Worm (Caenorhabditis elegans) whole organism, L2 larva: ENCODE results near the gene K06H7.7.

Source experiments
- C34F6.9 ChIP-seq: fragments of 150-350 bp; optimal IDR thresholded peaks from 2 replicates; lab custom pipeline; 2014; ENCODE audit warnings: missing biosample characterization, missing genetic modification characterization
- F13H6.1 ChIP-seq: sonication (generic microtip); optimal IDR thresholded peaks from 2 replicates; lab custom pipeline; 2016; ENCODE audit warnings: missing genetic modification characterization, missing compliant biosample characterization
- R02D3.7 ChIP-seq: fragments of 150-350 bp; optimal IDR thresholded peaks from 2 replicates; lab custom pipeline; 2014; ENCODE audit warnings: missing biosample characterization, missing genetic modification characterization
- Y55F3AM.14 ChIP-seq: fragments of 200-800 bp; sonication (Bioruptor generic); optimal IDR thresholded peaks from 2 replicates; lab custom pipeline; 2018; ENCODE audit warnings: mild to moderate bottlenecking, missing genetic modification characterization, missing compliant biosample characterization
- ZK546.5 ChIP-seq: sonication (generic microtip); optimal IDR thresholded peaks from 2 replicates; lab custom pipeline; 2017; ENCODE audit warnings: missing biosample characterization, missing genetic modification characterization
- alr-1 ChIP-seq: fragments of 150-350 bp; optimal IDR thresholded peaks from 2 replicates; lab custom pipeline; 2014; ENCODE audit warnings: missing biosample characterization, missing genetic modification characterization
- aly-2 ChIP-seq: fragments of 150-350 bp; optimal IDR thresholded peaks from 2 replicates; lab custom pipeline; 2014; ENCODE audit warnings: missing biosample characterization, missing genetic modification characterization
- ama-1 ChIP-seq: fragments of 150-350 bp; optimal IDR thresholded peaks from 2 replicates; lab custom pipeline; 2018; ENCODE audit warnings: inconsistent platforms
- blmp-1 ChIP-seq: sonication (generic microtip); optimal IDR thresholded peaks from 2 replicates; lab custom pipeline; 2017; ENCODE audit warnings: missing genetic modification characterization, mild to moderate bottlenecking, missing compliant biosample characterization, antibody characterized with exemption, moderate library complexity; ENCODE audit not compliant: insufficient read depth
- ceh-16 ChIP-seq: fragments of 150-350 bp; optimal IDR thresholded peaks from 2 replicates; lab custom pipeline; 2014; ENCODE audit warnings: missing biosample characterization, missing genetic modification characterization
- ceh-82 ChIP-seq: fragments of 150-350 bp; optimal IDR thresholded peaks from 2 replicates; lab custom pipeline; 2014; ENCODE audit warnings: missing biosample characterization, missing genetic modification characterization
- crh-2 ChIP-seq: sonication (generic microtip); optimal IDR thresholded peaks from 2 replicates; lab custom pipeline; 2017; ENCODE audit warnings: missing biosample characterization, missing genetic modification characterization
- dmd-4 ChIP-seq: sonication (generic microtip); optimal IDR thresholded peaks from 2 replicates; lab custom pipeline; 2017; ENCODE audit warnings: missing biosample characterization, missing genetic modification characterization
- egl-27 ChIP-seq: sonication (generic microtip); optimal IDR thresholded peaks from 3 replicates; lab custom pipeline; 2017; ENCODE audit warnings: missing biosample characterization, missing genetic modification reagents, missing genetic modification characterization
- elt-1 ChIP-seq: fragments of 150-350 bp; optimal IDR thresholded peaks from 2 replicates; lab custom pipeline; 2014; ENCODE audit warnings: missing biosample characterization, missing genetic modification characterization
- elt-3 ChIP-seq: sonication (generic microtip); optimal IDR thresholded peaks from 2 replicates; lab custom pipeline; 2017; ENCODE audit warnings: missing biosample characterization, missing genetic modification characterization
- fos-1 ChIP-seq: fragments of 150-350 bp; optimal IDR thresholded peaks from 2 replicates; lab custom pipeline; 2014; ENCODE audit warnings: missing biosample characterization, missing genetic modification characterization
- gmeb-1 ChIP-seq: fragments of 150-350 bp; optimal IDR thresholded peaks from 2 replicates; lab custom pipeline; 2014; ENCODE audit warnings: missing biosample characterization, missing genetic modification characterization
- lin-11 ChIP-seq: fragments of 150-350 bp; sonication (generic microtip); optimal IDR thresholded peaks from 2 replicates; lab custom pipeline; 2014; ENCODE audit warnings: missing biosample characterization, missing genetic modification characterization, inconsistent platforms, mixed read lengths
- lin-13 ChIP-seq: fragments of 150-350 bp; optimal IDR thresholded peaks from 2 replicates; lab custom pipeline; 2014; ENCODE audit warnings: missing biosample characterization, missing genetic modification reagents, missing genetic modification characterization
- lin-39 ChIP-seq: fragments of 150-350 bp; optimal IDR thresholded peaks from 2 replicates; lab custom pipeline; 2014; ENCODE audit warnings: missing biosample characterization, missing genetic modification reagents, missing genetic modification characterization
- lsy-2 ChIP-seq, 2 experiments: fragments of 150-350 bp in 1 of 2; sonication (generic microtip) in 1 of 2; optimal IDR thresholded peaks; 2 replicates each; lab custom pipeline; 2014 to 2017; ENCODE audit warnings: missing biosample characterization in 2 of 2, missing genetic modification characterization in 2 of 2
- mab-5 ChIP-seq: fragments of 150-350 bp; optimal IDR thresholded peaks from 2 replicates; lab custom pipeline; 2014; ENCODE audit warnings: missing biosample characterization, missing genetic modification characterization
- mbf-1 ChIP-seq: sonication (generic microtip); optimal IDR thresholded peaks from 2 replicates; lab custom pipeline; 2017; ENCODE audit warnings: missing biosample characterization, missing genetic modification characterization
- mdl-1 ChIP-seq, 2 experiments: fragments of 150-350 bp in 1 of 2; sonication (generic microtip) in 1 of 2; optimal IDR thresholded peaks; 2 replicates each; lab custom pipeline; 2017; ENCODE audit warnings: missing biosample characterization in 2 of 2, missing genetic modification characterization in 2 of 2
- nhr-10 ChIP-seq: sonication (generic microtip); optimal IDR thresholded peaks from 2 replicates; lab custom pipeline; 2017; ENCODE audit warnings: missing biosample characterization, missing genetic modification characterization
- nhr-11 ChIP-seq: fragments of 150-350 bp; optimal IDR thresholded peaks from 2 replicates; lab custom pipeline; 2014; ENCODE audit warnings: missing biosample characterization, missing genetic modification characterization
- nhr-12 ChIP-seq: fragments of 150-350 bp; optimal IDR thresholded peaks from 2 replicates; lab custom pipeline; 2014; ENCODE audit warnings: missing biosample characterization, missing genetic modification characterization
- nhr-129 ChIP-seq: fragments of 150-350 bp; optimal IDR thresholded peaks from 2 replicates; lab custom pipeline; 2014; ENCODE audit warnings: missing biosample characterization, missing genetic modification characterization
- nhr-21 ChIP-seq: fragments of 150-350 bp; optimal IDR thresholded peaks from 2 replicates; lab custom pipeline; 2014; ENCODE audit warnings: missing biosample characterization, missing genetic modification characterization
- nhr-23 ChIP-seq: fragments of 150-350 bp; optimal IDR thresholded peaks from 2 replicates; lab custom pipeline; 2014; ENCODE audit warnings: missing biosample characterization, missing genetic modification reagents, missing genetic modification characterization
- nhr-237 ChIP-seq: fragments of 150-350 bp; optimal IDR thresholded peaks from 2 replicates; lab custom pipeline; 2014; ENCODE audit warnings: missing biosample characterization, missing genetic modification characterization
- nhr-25 ChIP-seq: fragments of 150-350 bp; sonication (generic microtip); optimal IDR thresholded peaks from 3 replicates; lab custom pipeline; 2014; ENCODE audit warnings: missing biosample characterization, missing genetic modification characterization
- nhr-6 ChIP-seq: fragments of 150-350 bp; optimal IDR thresholded peaks from 2 replicates; lab custom pipeline; 2014; ENCODE audit warnings: missing biosample characterization, missing genetic modification characterization
- nhr-77 ChIP-seq: fragments of 150-350 bp; optimal IDR thresholded peaks from 2 replicates; lab custom pipeline; 2014; ENCODE audit warnings: missing biosample characterization, missing genetic modification characterization
- peb-1 ChIP-seq: fragments of 150-350 bp; optimal IDR thresholded peaks from 2 replicates; lab custom pipeline; 2014; ENCODE audit warnings: missing biosample characterization, missing genetic modification characterization
- sem-4 ChIP-seq: fragments of 150-350 bp; optimal IDR thresholded peaks from 2 replicates; lab custom pipeline; 2014; ENCODE audit warnings: missing biosample characterization, missing genetic modification reagents, missing genetic modification characterization
- skn-1 ChIP-seq: sonication (generic microtip); optimal IDR thresholded peaks from 2 replicates; lab custom pipeline; 2017; ENCODE audit warnings: missing biosample characterization, missing genetic modification characterization
- sma-3 ChIP-seq: sonication (generic microtip); optimal IDR thresholded peaks from 2 replicates; lab custom pipeline; 2016; ENCODE audit warnings: missing genetic modification reagents, missing genetic modification characterization, missing compliant biosample characterization
- sma-9 ChIP-seq, 2 experiments: fragments of 150-350 bp in 1 of 2; sonication (generic microtip) in 1 of 2; optimal IDR thresholded peaks; 2 replicates each; lab custom pipeline; 2014 to 2016; ENCODE audit warnings: missing genetic modification characterization in 2 of 2, mild to moderate bottlenecking in 1 of 2, missing biosample characterization in 1 of 2, missing compliant biosample characterization in 1 of 2, missing genetic modification reagents in 1 of 2, moderate library complexity in 1 of 2
- snpc-4 ChIP-seq: fragments of 150-350 bp; optimal IDR thresholded peaks from 2 replicates; lab custom pipeline; 2014; ENCODE audit warnings: missing biosample characterization, missing genetic modification characterization
- unc-39 ChIP-seq: fragments of 150-350 bp; optimal IDR thresholded peaks from 2 replicates; lab custom pipeline; 2014; ENCODE audit warnings: missing biosample characterization, missing genetic modification characterization
- unc-55 ChIP-seq: fragments of 150-350 bp; sonication (generic microtip); optimal IDR thresholded peaks from 3 replicates; lab custom pipeline; 2014; ENCODE audit warnings: missing biosample characterization, missing genetic modification reagents, missing genetic modification characterization
- unc-62 ChIP-seq: fragments of 150-350 bp; optimal IDR thresholded peaks from 2 replicates; lab custom pipeline; 2014; ENCODE audit warnings: missing biosample characterization, missing genetic modification reagents, missing genetic modification characterization
- zag-1 ChIP-seq: fragments of 150-350 bp; optimal IDR thresholded peaks from 2 replicates; lab custom pipeline; 2014; ENCODE audit warnings: missing biosample characterization, missing genetic modification characterization
- ztf-1 ChIP-seq: fragments of 200-800 bp; sonication (Bioruptor generic); conservative IDR thresholded peaks from 2 replicates; pipeline ENCODE4 v1.3.6; 2022; ENCODE audit warnings: missing genetic modification characterization, missing compliant biosample characterization
- ztf-11 ChIP-seq: sonication (generic microtip); optimal IDR thresholded peaks from 2 replicates; lab custom pipeline; 2017; ENCODE audit warnings: missing biosample characterization, missing genetic modification characterization
- ztf-4 ChIP-seq: fragments of 150-350 bp; optimal IDR thresholded peaks from 2 replicates; lab custom pipeline; 2014; ENCODE audit warnings: missing biosample characterization, missing genetic modification characterization

K06H7.7 gene

ce11 chrIII:8043784-8044183 is 41.5 kb downstream of the K06H7.7 start:
- TF ChIP-seq ztf-11 (tag; lab: Kevin White, UChicago) (peak; percentile 66), nhr-21 (peak; percentile 93), ZK546.5 (tag; lab: Kevin White, UChicago) (peak; percentile 81), unc-55 (peak; percentile 100), ztf-4 (tag; lab: Kevin White, UChicago) (peak; percentile 97), R02D3.7 (tag; lab: Kevin White, UChicago) (peak; percentile 62), Y55F3AM.14 (GFP tag; lab: Kevin White, UChicago) (peak; percentile 95), F13H6.1 (tag; lab: Kevin White, UChicago) (peak; percentile 98), mab-5 (tag; lab: Kevin White, UChicago) (peak; percentile 93), peb-1 (no peak), egl-27 (tag; lab: Kevin White, UChicago) (peak; percentile 93), nhr-77 (tag; lab: Kevin White, UChicago) (peak; percentile 89), nhr-12 (peak; percentile 28), sma-3 (peak; percentile 99), unc-39 (peak; percentile 68), lin-13 (GFP tag; lab: Kevin White, UChicago) (peak; percentile 98), fos-1 (tag; lab: Kevin White, UChicago) (peak; percentile 99), lin-11 (peak; percentile 95), blmp-1 (tag; lab: Kevin White, UChicago) (peak; percentile 65), unc-62 (GFP tag; lab: Kevin White, UChicago) (no peak), ama-1 (lab: Kevin White, UChicago) (peak; percentile 65), ceh-82 (peak; percentile 96), mdl-1 (tag; optimal IDR thresholded peaks at IDR 0.05; lab: Kevin White, UChicago) (peak in 1 of 2 experiments; percentile 90), alr-1 (tag; lab: Kevin White, UChicago) (no peak), nhr-11 (peak; percentile 86), crh-2 (tag; lab: Kevin White, UChicago) (peak; percentile 99), dmd-4 (tag; lab: Kevin White, UChicago) (no peak), nhr-237 (tag; lab: Kevin White, UChicago) (peak; percentile 71), C34F6.9 (peak; percentile 99), ceh-16 (tag; lab: Kevin White, UChicago) (no peak), snpc-4 (tag; lab: Kevin White, UChicago) (peak; percentile 85), elt-3 (tag; lab: Kevin White, UChicago) (no peak), nhr-10 (tag; lab: Kevin White, UChicago) (peak; percentile 81), sma-9 (GFP tag; optimal IDR thresholded peaks at IDR 0.05; lab: Kevin White, UChicago) (peak; percentile 95), sma-9 (tag; optimal IDR thresholded peaks at IDR 0.05; lab: Kevin White, UChicago) (no peak), sem-4 (peak; percentile 96), mbf-1 (tag; lab: Kevin White, UChicago) (no peak), lin-39 (peak; percentile 98), aly-2 (tag; lab: Kevin White, UChicago) (no peak), lsy-2 (tag; optimal IDR thresholded peaks at IDR 0.05; lab: Kevin White, UChicago) (peak; percentile 92 to 98), skn-1 (tag; lab: Kevin White, UChicago) (peak; percentile 84), elt-1 (tag; lab: Kevin White, UChicago) (no peak), gmeb-1 (tag; lab: Kevin White, UChicago) (peak; percentile 92), nhr-6 (peak; percentile 98), zag-1 (peak; percentile 99), ztf-1 (no peak), nhr-23 (tag; lab: Kevin White, UChicago) (no peak), nhr-129 (tag; lab: Kevin White, UChicago) (peak; percentile 100), nhr-25 (tag; lab: Kevin White, UChicago) (peak; percentile 99)
